Fruit fly (Drosophila melanogaster) whole organism, embryonic: ENCODE data around the gene CG5568.

Experiments
- Ada2b ChIP-seq: fragments of 200-800 bp; sonication (Bioruptor generic); IDR thresholded peaks from 2 replicates; pipeline ENCODE4 v1.3.6; 2022; ENCODE audit warnings: missing biosample characterization, missing genetic modification characterization
- B-H2 ChIP-seq: fragments of 200-800 bp; sonication (Bioruptor generic); optimal IDR thresholded peaks from 2 replicates; lab custom pipeline; 2018; ENCODE audit warnings: missing biosample characterization, mild to moderate bottlenecking, missing genetic modification characterization
- CG10267 ChIP-seq: fragments of 200-800 bp; sonication (Bioruptor generic); optimal IDR thresholded peaks from 2 replicates; lab custom pipeline; 2018; ENCODE audit warnings: missing biosample characterization, mild to moderate bottlenecking, missing genetic modification characterization, moderate library complexity
- CG11560 ChIP-seq: fragments of 200-800 bp; sonication (Bioruptor generic); IDR thresholded peaks from 3 replicates; pipeline ENCODE4 v1.3.6; 2022; ENCODE audit warnings: missing biosample characterization, missing genetic modification characterization
- CG11696 ChIP-seq: fragments of 200-800 bp; sonication (Bioruptor generic); IDR thresholded peaks from 2 replicates; pipeline ENCODE4 v1.3.6; 2022; ENCODE audit warnings: missing biosample characterization, missing genetic modification characterization
- CG12769 ChIP-seq: fragments of 200-800 bp; sonication (Bioruptor generic); optimal IDR thresholded peaks from 2 replicates; lab custom pipeline; 2019; ENCODE audit warnings: missing biosample characterization, mild to moderate bottlenecking, missing genetic modification characterization, moderate library complexity
- CG13123 ChIP-seq: fragments of 200-800 bp; sonication (Bioruptor generic); optimal IDR thresholded peaks from 2 replicates; lab custom pipeline; 2016; ENCODE audit warnings: missing biosample characterization, missing genetic modification characterization
- CG14014 ChIP-seq: fragments of 200-800 bp; sonication (Bioruptor generic); IDR thresholded peaks from 2 replicates; pipeline ENCODE4 v1.3.6; 2022; ENCODE audit warnings: missing biosample characterization, missing genetic modification characterization
- CG15601 ChIP-seq: fragments of 200-800 bp; sonication (Bioruptor generic); optimal IDR thresholded peaks from 3 replicates; lab custom pipeline; 2019; ENCODE audit warnings: missing biosample characterization, mild to moderate bottlenecking, missing genetic modification characterization, moderate library complexity
- CG2712 ChIP-seq: fragments of 200-800 bp; optimal IDR thresholded peaks from 3 replicates; lab custom pipeline; 2019; ENCODE audit warnings: missing biosample characterization, mild to moderate bottlenecking, missing genetic modification characterization, moderate library complexity
- CG32767 ChIP-seq: fragments of 200-800 bp; sonication (Bioruptor generic); IDR thresholded peaks from 2 replicates; pipeline ENCODE4 v1.3.6; 2022; ENCODE audit warnings: missing biosample characterization, missing genetic modification characterization
- CG3281 ChIP-seq: fragments of 200-800 bp; sonication (Bioruptor generic); optimal IDR thresholded peaks from 3 replicates; lab custom pipeline; 2017; ENCODE audit warnings: missing biosample characterization, mild to moderate bottlenecking, missing genetic modification characterization
- CG33213 ChIP-seq: fragments of 200-800 bp; sonication (Bioruptor generic); optimal IDR thresholded peaks from 3 replicates; lab custom pipeline; 2016; ENCODE audit warnings: missing biosample characterization, missing genetic modification characterization
- CG33557 ChIP-seq: fragments of 200-800 bp; sonication (Bioruptor generic); optimal IDR thresholded peaks from 2 replicates; lab custom pipeline; 2019; ENCODE audit warnings: missing biosample characterization, mild to moderate bottlenecking, missing genetic modification characterization, moderate library complexity
- CG3726 ChIP-seq: fragments of 200-800 bp; sonication (Bioruptor generic); IDR thresholded peaks from 3 replicates; pipeline ENCODE4, ENCODE4 v1.3.6; 2022; ENCODE audit warnings: missing biosample characterization, missing genetic modification characterization
- CG3995 ChIP-seq: fragments of 200-800 bp; sonication (Bioruptor generic); optimal IDR thresholded peaks from 3 replicates; lab custom pipeline; 2016; ENCODE audit warnings: missing biosample characterization, missing genetic modification characterization
- CG4617 ChIP-seq: fragments of 200-800 bp; sonication (Bioruptor generic); optimal IDR thresholded peaks from 3 replicates; lab custom pipeline; 2016; ENCODE audit warnings: missing biosample characterization, missing genetic modification characterization, borderline replicate concordance
- CG6765 ChIP-seq: fragments of 200-800 bp; sonication (Bioruptor generic); optimal IDR thresholded peaks from 3 replicates; lab custom pipeline; 2017; ENCODE audit warnings: missing biosample characterization, mild to moderate bottlenecking, missing genetic modification characterization
- CG7372 ChIP-seq: fragments of 200-800 bp; sonication (Bioruptor generic); IDR thresholded peaks from 2 replicates; pipeline ENCODE4 v1.3.6; 2022; ENCODE audit warnings: missing biosample characterization, missing genetic modification characterization
- CG7556 ChIP-seq: fragments of 200-800 bp; sonication (Bioruptor generic); optimal IDR thresholded peaks from 2 replicates; lab custom pipeline; 2017; ENCODE audit warnings: missing biosample characterization, mild to moderate bottlenecking, missing genetic modification characterization
- CG8359 ChIP-seq: fragments of 200-800 bp; sonication (Bioruptor generic); optimal IDR thresholded peaks from 2 replicates; lab custom pipeline; 2017; ENCODE audit warnings: missing biosample characterization, mild to moderate bottlenecking, missing genetic modification characterization, borderline replicate concordance
- CTCF ChIP-seq: fragments of 200-800 bp; sonication (Bioruptor generic); optimal IDR thresholded peaks from 2 replicates; lab custom pipeline; 2017; ENCODE audit warnings: missing biosample characterization, mild to moderate bottlenecking, missing genetic modification characterization, moderate library complexity
- Chrac-16 ChIP-seq: fragments of 200-800 bp; sonication (Bioruptor generic); optimal IDR thresholded peaks from 3 replicates; lab custom pipeline; 2016; ENCODE audit warnings: missing biosample characterization, missing genetic modification characterization
- Dip2 ChIP-seq: fragments of 200-800 bp; sonication (Bioruptor generic); IDR thresholded peaks from 2 replicates; pipeline ENCODE4 v1.3.6; 2022; ENCODE audit warnings: missing biosample characterization, missing genetic modification characterization
- Dll ChIP-seq: fragments of 200-800 bp; sonication (Bioruptor generic); IDR thresholded peaks from 4 replicates; pipeline ENCODE4 v1.3.6; 2022; ENCODE audit warnings: missing biosample characterization, missing genetic modification characterization; ENCODE audit not compliant: partially characterized antibody
- Kr ChIP-seq: fragments of 200-800 bp; sonication (Bioruptor generic); optimal IDR thresholded peaks from 2 replicates; lab custom pipeline; 2017; ENCODE audit warnings: missing biosample characterization, mild to moderate bottlenecking, missing genetic modification characterization
- Mes4 ChIP-seq: fragments of 200-800 bp; sonication (Bioruptor generic); optimal IDR thresholded peaks from 2 replicates; lab custom pipeline; 2016; ENCODE audit warnings: missing biosample characterization, missing genetic modification characterization
- Ptx1 ChIP-seq: fragments of 200-800 bp; sonication (Bioruptor generic); IDR thresholded peaks from 2 replicates; pipeline ENCODE4 v1.3.6; 2022; ENCODE audit warnings: missing biosample characterization, missing genetic modification characterization
- Six4 ChIP-seq: fragments of 200-800 bp; sonication (Bioruptor generic); optimal IDR thresholded peaks from 2 replicates; lab custom pipeline; 2016; ENCODE audit warnings: missing biosample characterization, missing genetic modification characterization
- YL-1 ChIP-seq: fragments of 200-800 bp; sonication (Bioruptor generic); optimal IDR thresholded peaks from 3 replicates; lab custom pipeline; 2017; ENCODE audit warnings: missing biosample characterization, mild to moderate bottlenecking, missing genetic modification characterization
- ac ChIP-seq: fragments of 200-800 bp; sonication (Bioruptor generic); optimal IDR thresholded peaks from 3 replicates; lab custom pipeline; 2017; ENCODE audit warnings: missing biosample characterization, mild to moderate bottlenecking, missing genetic modification characterization
- bcd ChIP-seq: fragments of 200-800 bp; sonication (Bioruptor generic); optimal IDR thresholded peaks from 2 replicates; lab custom pipeline; 2017; ENCODE audit warnings: missing biosample characterization, mild to moderate bottlenecking, missing genetic modification characterization
- cad ChIP-seq: fragments of >200 bp; optimal IDR thresholded peaks from 2 replicates; lab custom pipeline; 2017; ENCODE audit warnings: missing biosample characterization, missing genetic modification characterization
- cas ChIP-seq: fragments of 200-800 bp; sonication (Bioruptor generic); IDR thresholded peaks from 2 replicates; pipeline ENCODE4 v1.3.6; 2022; ENCODE audit warnings: missing biosample characterization, missing genetic modification characterization
- cato ChIP-seq: fragments of 200-800 bp; sonication (Bioruptor generic); optimal IDR thresholded peaks from 2 replicates; lab custom pipeline; 2016; ENCODE audit warnings: missing biosample characterization, missing genetic modification characterization, borderline replicate concordance
- chinmo ChIP-seq: fragments of 200-800 bp; sonication (Bioruptor generic); IDR thresholded peaks from 4 replicates; pipeline ENCODE4 v1.3.6; 2022; ENCODE audit warnings: missing biosample characterization, missing genetic modification characterization; ENCODE audit not compliant: partially characterized antibody
- cwo ChIP-seq: fragments of 200-800 bp; sonication (Bioruptor generic); optimal IDR thresholded peaks from 3 replicates; lab custom pipeline; 2017; ENCODE audit warnings: missing biosample characterization, missing genetic modification characterization, mild to moderate bottlenecking, moderate library complexity, missing genetic modification reagents
- dysf ChIP-seq: fragments of 200-800 bp; sonication (Bioruptor generic); IDR thresholded peaks from 3 replicates; pipeline ENCODE4 v1.3.6; 2022; ENCODE audit warnings: missing biosample characterization, missing genetic modification characterization
- ems ChIP-seq: fragments of 200-800 bp; sonication (Bioruptor generic); optimal IDR thresholded peaks from 3 replicates; lab custom pipeline; 2016; ENCODE audit warnings: missing biosample characterization, missing genetic modification characterization
- ewg ChIP-seq: fragments of 200-800 bp; sonication (Bioruptor generic); optimal IDR thresholded peaks from 3 replicates; lab custom pipeline; 2017; ENCODE audit warnings: mild to moderate bottlenecking, missing biosample characterization, missing genetic modification reagents, missing genetic modification characterization
- eyg ChIP-seq: fragments of 200-800 bp; sonication (Bioruptor generic); optimal IDR thresholded peaks from 3 replicates; lab custom pipeline; 2016; ENCODE audit warnings: missing biosample characterization, missing genetic modification characterization
- fd3F ChIP-seq: fragments of 200-800 bp; sonication (Bioruptor generic); optimal IDR thresholded peaks from 2 replicates; lab custom pipeline; 2018; ENCODE audit warnings: missing biosample characterization, mild to moderate bottlenecking, missing genetic modification characterization, moderate library complexity
- ind ChIP-seq: fragments of 200-800 bp; sonication (Bioruptor generic); optimal IDR thresholded peaks from 3 replicates; lab custom pipeline; 2016; ENCODE audit warnings: missing biosample characterization, missing genetic modification characterization
- mirr ChIP-seq: fragments of 200-800 bp; sonication (Bioruptor generic); optimal IDR thresholded peaks from 3 replicates; lab custom pipeline; 2018; ENCODE audit warnings: missing biosample characterization, mild to moderate bottlenecking, missing genetic modification characterization
- nau ChIP-seq: fragments of 200-800 bp; sonication (Bioruptor generic); optimal IDR thresholded peaks from 3 replicates; lab custom pipeline; 2017; ENCODE audit warnings: missing biosample characterization, mild to moderate bottlenecking, missing genetic modification characterization, missing genetic modification reagents
- nmo ChIP-seq: fragments of 200-800 bp; sonication (Bioruptor generic); optimal IDR thresholded peaks from 2 replicates; lab custom pipeline; 2018; ENCODE audit warnings: missing biosample characterization, mild to moderate bottlenecking, missing genetic modification characterization, moderate library complexity
- sisA ChIP-seq: fragments of 200-800 bp; sonication (Bioruptor generic); IDR thresholded peaks from 2 replicates; pipeline ENCODE4 v1.3.6; 2022; ENCODE audit warnings: missing biosample characterization, missing genetic modification characterization
- slou ChIP-seq: fragments of 200-800 bp; sonication (Bioruptor generic); optimal IDR thresholded peaks from 3 replicates; lab custom pipeline; 2016; ENCODE audit warnings: missing biosample characterization, missing genetic modification characterization
- tio ChIP-seq: fragments of 200-800 bp; sonication (Bioruptor generic); optimal IDR thresholded peaks from 2 replicates; lab custom pipeline; 2017; ENCODE audit warnings: missing biosample characterization, missing genetic modification characterization, inconsistent platforms
- ttk ChIP-seq: fragments of 200-800 bp; sonication (Bioruptor generic); IDR thresholded peaks from 2 replicates; pipeline ENCODE4 v2.1.2; 2022; ENCODE audit warnings: missing biosample characterization, missing genetic modification characterization
- usp ChIP-seq: fragments of >200 bp; optimal IDR thresholded peaks from 2 replicates; lab custom pipeline; 2017; ENCODE audit warnings: missing biosample characterization, missing genetic modification characterization

CG5568 gene

dm6 chr3L:5869614-5870204 is 1.6 kb upstream of the CG5568 start (continued):
- peak; percentile 66 for TF ChIP-seq nmo (GFP tag; lab: Kevin White, UChicago)
- peak; percentile 48 for TF ChIP-seq slou (GFP tag; lab: Kevin White, UChicago)
- no peak for TF ChIP-seq CG7556 (GFP tag; lab: Kevin White, UChicago)
- TF ChIP-seq Ada2b (GFP tag; lab: Robert Waterston, UW): no peak
- TF ChIP-seq YL-1 (GFP tag; lab: Kevin White, UChicago): no peak
- no peak for TF ChIP-seq cad (GFP tag; lab: Kevin White, UChicago)
- TF ChIP-seq Kr (GFP tag; lab: Kevin White, UChicago): no peak
- TF ChIP-seq cwo (GFP tag; lab: Kevin White, UChicago): no peak
- peak; percentile 82 for TF ChIP-seq ttk (GFP tag; lab: Robert Waterston, UW)
- TF ChIP-seq tio (GFP tag; lab: Kevin White, UChicago): peak; percentile 15
- peak; percentile 46 for TF ChIP-seq fd3F (GFP tag; lab: Kevin White, UChicago)
- TF ChIP-seq CG13123 (GFP tag; lab: Kevin White, UChicago): no peak
- TF ChIP-seq CG6765: no peak
- TF ChIP-seq CG3726 (GFP tag; lab: Robert Waterston, UW): peak; percentile 58; the same call in 2 of the 3 replicates
- TF ChIP-seq CG33213 (GFP tag; lab: Kevin White, UChicago): peak; percentile 92
- TF ChIP-seq CG7372 (GFP tag; lab: Robert Waterston, UW): peak; percentile 75
- peak; percentile 54 for TF ChIP-seq bcd (GFP tag; lab: Kevin White, UChicago)
- no peak for TF ChIP-seq CG11696
- no peak for TF ChIP-seq nau (GFP tag; lab: Kevin White, UChicago)
- TF ChIP-seq CG4617 (GFP tag; lab: Kevin White, UChicago): peak; percentile 54
- peak; percentile 6 for TF ChIP-seq cato (GFP tag; lab: Kevin White, UChicago)
- TF ChIP-seq CG10267 (tag; lab: Kevin White, UChicago): peak; percentile 82
- no peak for TF ChIP-seq CG8359 (GFP tag; lab: Kevin White, UChicago)
- peak; percentile 34 for TF ChIP-seq ewg
- no peak for TF ChIP-seq CG3281 (GFP tag; lab: Kevin White, UChicago)
- peak; percentile 80 for TF ChIP-seq ind
- peak; percentile 78 for TF ChIP-seq CG2712 (tag; lab: Kevin White, UChicago)
- peak; percentile 100 for TF ChIP-seq CTCF (GFP tag; lab: Kevin White, UChicago)
- TF ChIP-seq ems (GFP tag; lab: Kevin White, UChicago): peak; percentile 59
- TF ChIP-seq chinmo: peak; percentile 67; the same call in 1 of the 4 replicates
- TF ChIP-seq CG33557 (GFP tag; lab: Kevin White, UChicago): peak; percentile 35
- TF ChIP-seq cas (GFP tag; lab: Robert Waterston, UW): 0 out of 2 replicates have a peak, but pooled peaks have one; percentile 43
- peak; percentile 43; the same call in 1 of the 2 replicates for TF ChIP-seq CG14014 (GFP tag; lab: Robert Waterston, UW)
- peak; percentile 61 for TF ChIP-seq mirr (GFP tag; lab: Kevin White, UChicago)
- peak; percentile 83 for TF ChIP-seq sisA
- no peak for TF ChIP-seq eyg (GFP tag; lab: Kevin White, UChicago)
- peak; percentile 69; the same call in 2 of the 3 replicates for TF ChIP-seq CG11560 (tag; lab: Robert Waterston, UW)
- TF ChIP-seq ac (GFP tag; lab: Kevin White, UChicago): no peak
- TF ChIP-seq Six4 (GFP tag; lab: Kevin White, UChicago): peak; percentile 50
- TF ChIP-seq Dll: no peak
- no peak for TF ChIP-seq CG3995
- TF ChIP-seq Chrac-16 (GFP tag; lab: Kevin White, UChicago): peak; percentile 61
- TF ChIP-seq Mes4 (GFP tag; lab: Kevin White, UChicago): peak; percentile 6
- TF ChIP-seq CG32767 (GFP tag; lab: Robert Waterston, UW): 0 out of 2 replicates have a peak, but pooled peaks have one; percentile 25
- TF ChIP-seq Dip2: peak; percentile 99
- peak; percentile 86 for TF ChIP-seq Ptx1 (GFP tag; lab: Robert Waterston, UW)
- peak; percentile 62 for TF ChIP-seq CG15601 (tag; lab: Kevin White, UChicago)
- peak; percentile 81 for TF ChIP-seq dysf (GFP tag; lab: Robert Waterston, UW)
- TF ChIP-seq B-H2 (GFP tag; lab: Kevin White, UChicago): no peak
- TF ChIP-seq CG12769 (tag; lab: Kevin White, UChicago): no peak
- TF ChIP-seq usp (GFP tag; lab: Kevin White, UChicago): no peak
